Fruit fly (Drosophila melanogaster) whole organism, prepupa: Measurements from ENCODE around the gene Mp.

ENCODE experiments used
- Blimp-1 ChIP-seq: fragments of 200-800 bp; sonication (Bioruptor generic); optimal IDR thresholded peaks from 3 replicates; lab custom pipeline; 2017; ENCODE audit warnings: missing biosample characterization, missing genetic modification characterization, mild to moderate bottlenecking, moderate library complexity, missing genetic modification reagents
- CG10631 ChIP-seq: fragments of 200-800 bp; sonication (Bioruptor generic); optimal IDR thresholded peaks from 2 replicates; lab custom pipeline; 2016; ENCODE audit warnings: missing biosample characterization, missing genetic modification characterization
- CG10669 ChIP-seq: fragments of 200-800 bp; sonication (Bioruptor generic); optimal IDR thresholded peaks from 3 replicates; lab custom pipeline; 2018; ENCODE audit warnings: missing biosample characterization, mild to moderate bottlenecking, missing genetic modification characterization, moderate library complexity
- CG11902 ChIP-seq: fragments of 200-800 bp; sonication (Bioruptor generic); optimal IDR thresholded peaks from 3 replicates; lab custom pipeline; 2016; ENCODE audit warnings: missing biosample characterization, missing genetic modification characterization
- CG15336 ChIP-seq: fragments of 200-800 bp; sonication (Bioruptor generic); IDR thresholded peaks from 2 replicates; pipeline ENCODE4 v1.3.6; 2022; ENCODE audit warnings: missing biosample characterization, missing genetic modification characterization
- CG16779 ChIP-seq: fragments of 200-800 bp; sonication (Bioruptor generic); optimal IDR thresholded peaks from 3 replicates; lab custom pipeline; 2017; ENCODE audit warnings: missing biosample characterization, mild to moderate bottlenecking, missing genetic modification characterization
- CG3032 ChIP-seq: fragments of 200-800 bp; optimal IDR thresholded peaks from 2 replicates; lab custom pipeline; 2019; ENCODE audit warnings: missing biosample characterization, mild to moderate bottlenecking, missing genetic modification characterization, moderate library complexity
- CG32006 ChIP-seq: fragments of 200-800 bp; sonication (Bioruptor generic); optimal IDR thresholded peaks from 3 replicates; lab custom pipeline; 2017; ENCODE audit warnings: missing biosample characterization, mild to moderate bottlenecking, missing genetic modification characterization
- CG34406 ChIP-seq: fragments of 200-800 bp; sonication (Bioruptor generic); optimal IDR thresholded peaks from 3 replicates; lab custom pipeline; 2016; ENCODE audit warnings: missing biosample characterization, missing genetic modification characterization
- CG4318 ChIP-seq: fragments of 200-800 bp; sonication (Bioruptor generic); optimal IDR thresholded peaks from 3 replicates; lab custom pipeline; 2017; ENCODE audit warnings: missing biosample characterization, mild to moderate bottlenecking, missing genetic modification characterization
- CG6163 ChIP-seq: fragments of 200-800 bp; sonication (Bioruptor generic); IDR thresholded peaks from 3 replicates; pipeline ENCODE4 v1.3.6; 2022; ENCODE audit warnings: missing biosample characterization, missing genetic modification characterization
- CG6808 ChIP-seq: fragments of 200-800 bp; sonication (Bioruptor generic); optimal IDR thresholded peaks from 3 replicates; lab custom pipeline; 2017; ENCODE audit warnings: missing biosample characterization, missing genetic modification characterization, mild to moderate bottlenecking, moderate library complexity, missing genetic modification reagents
- CG6854 ChIP-seq: fragments of 200-800 bp; sonication (Bioruptor generic); optimal IDR thresholded peaks from 2 replicates; lab custom pipeline; 2017; ENCODE audit warnings: missing biosample characterization, mild to moderate bottlenecking, missing genetic modification characterization
- CG7368 ChIP-seq: fragments of 200-800 bp; sonication (Bioruptor generic); optimal IDR thresholded peaks from 3 replicates; lab custom pipeline; 2016; ENCODE audit warnings: missing biosample characterization, missing genetic modification characterization
- CG8119 ChIP-seq: fragments of 200-800 bp; sonication (Bioruptor generic); IDR thresholded peaks from 3 replicates; pipeline ENCODE4 v1.3.6; 2022; ENCODE audit warnings: missing biosample characterization, missing genetic modification characterization
- CG8319 ChIP-seq: fragments of 200-800 bp; sonication (Bioruptor generic); optimal IDR thresholded peaks from 3 replicates; lab custom pipeline; 2016; ENCODE audit warnings: missing biosample characterization, missing genetic modification characterization
- CG8632 ChIP-seq: fragments of 200-800 bp; sonication (Bioruptor generic); optimal IDR thresholded peaks from 3 replicates; lab custom pipeline; 2016; ENCODE audit warnings: missing biosample characterization, missing genetic modification characterization
- CG9139 ChIP-seq: fragments of 200-800 bp; sonication (Bioruptor generic); optimal IDR thresholded peaks from 3 replicates; lab custom pipeline; 2017; ENCODE audit warnings: missing biosample characterization, mild to moderate bottlenecking, missing genetic modification characterization
- Eip75B ChIP-seq: fragments of 200-800 bp; sonication (Bioruptor generic); optimal IDR thresholded peaks from 3 replicates; lab custom pipeline; 2016; ENCODE audit warnings: missing biosample characterization, missing genetic modification characterization
- Eip78C ChIP-seq: fragments of 200-800 bp; sonication (Bioruptor generic); peaks from one replicate; lab custom pipeline; 2016; ENCODE audit warnings: missing biosample characterization, missing genetic modification characterization
- Eip93F ChIP-seq: fragments of 200-800 bp; sonication (Bioruptor generic); optimal IDR thresholded peaks from 2 replicates; lab custom pipeline; 2016; ENCODE audit warnings: missing biosample characterization, mild to moderate bottlenecking, missing genetic modification characterization
- Ets21C ChIP-seq: fragments of 200-800 bp; sonication (Bioruptor generic); optimal IDR thresholded peaks from 3 replicates; lab custom pipeline; 2016; ENCODE audit warnings: missing biosample characterization, missing genetic modification characterization
- Ets96B ChIP-seq: fragments of 200-800 bp; optimal IDR thresholded peaks from 2 replicates; lab custom pipeline; 2019; ENCODE audit warnings: missing biosample characterization, mild to moderate bottlenecking, missing genetic modification characterization, moderate library complexity
- Gug ChIP-seq: fragments of 200-800 bp; sonication (Bioruptor generic); IDR thresholded peaks from 2 replicates; pipeline ENCODE4 v1.3.6; 2022; ENCODE audit warnings: missing biosample characterization, missing genetic modification characterization
- Hr38 ChIP-seq: sonication (Bioruptor generic); optimal IDR thresholded peaks from 2 replicates; lab custom pipeline; 2016; ENCODE audit warnings: missing biosample characterization, missing genetic modification characterization
- Hr39 ChIP-seq: fragments of 200-800 bp; sonication (Bioruptor generic); optimal IDR thresholded peaks from 2 replicates; lab custom pipeline; 2016; ENCODE audit warnings: missing biosample characterization, missing genetic modification characterization
- Hr4 ChIP-seq: fragments of 200-800 bp; sonication (Bioruptor generic); optimal IDR thresholded peaks from 3 replicates; lab custom pipeline; 2016; ENCODE audit warnings: missing biosample characterization, missing genetic modification characterization
- Lpt ChIP-seq: fragments of 200-800 bp; sonication (Bioruptor generic); optimal IDR thresholded peaks from 3 replicates; lab custom pipeline; 2016; ENCODE audit warnings: missing biosample characterization, missing genetic modification characterization
- Met ChIP-seq: fragments of 200-800 bp; sonication (Bioruptor generic); optimal IDR thresholded peaks from 3 replicates; lab custom pipeline; 2016; ENCODE audit warnings: missing biosample characterization, missing genetic modification characterization
- OdsH ChIP-seq: fragments of 200-800 bp; sonication (Bioruptor generic); optimal IDR thresholded peaks from 3 replicates; lab custom pipeline; 2016; ENCODE audit warnings: missing biosample characterization, missing genetic modification characterization
- Sox102F ChIP-seq: fragments of 200-800 bp; sonication (Bioruptor generic); optimal IDR thresholded peaks from 2 replicates; lab custom pipeline; 2016; ENCODE audit warnings: missing biosample characterization, mild to moderate bottlenecking, missing genetic modification characterization
- Sox14 ChIP-seq: fragments of 200-800 bp; sonication (Bioruptor generic); optimal IDR thresholded peaks from 3 replicates; lab custom pipeline; 2016; ENCODE audit warnings: missing biosample characterization, missing genetic modification characterization
- Sox15 ChIP-seq: fragments of 200-800 bp; sonication (Bioruptor generic); optimal IDR thresholded peaks from 3 replicates; lab custom pipeline; 2016; ENCODE audit warnings: missing biosample characterization, missing genetic modification characterization
- achi ChIP-seq: fragments of 200-800 bp; sonication (Bioruptor generic); optimal IDR thresholded peaks from 3 replicates; lab custom pipeline; 2016; ENCODE audit warnings: missing biosample characterization, missing genetic modification characterization
- acj6 ChIP-seq: fragments of 200-800 bp; sonication (Bioruptor generic); optimal IDR thresholded peaks from 3 replicates; lab custom pipeline; 2016; ENCODE audit warnings: missing biosample characterization, missing genetic modification characterization
- cyc ChIP-seq: fragments of 200-800 bp; sonication (Bioruptor generic); optimal IDR thresholded peaks from 3 replicates; lab custom pipeline; 2016; ENCODE audit warnings: missing biosample characterization, missing genetic modification characterization
- dsx ChIP-seq: fragments of 200-800 bp; optimal IDR thresholded peaks from 3 replicates; lab custom pipeline; 2019; ENCODE audit warnings: missing biosample characterization, mild to moderate bottlenecking, missing genetic modification characterization, moderate library complexity; ENCODE audit not compliant: poor library complexity, severe bottlenecking
- eg ChIP-seq: fragments of 200-800 bp; sonication (Bioruptor generic); IDR thresholded peaks from 3 replicates; pipeline ENCODE4 v1.3.6; 2022; ENCODE audit warnings: missing biosample characterization, missing genetic modification characterization
- esn ChIP-seq: fragments of 200-800 bp; sonication (Bioruptor generic); optimal IDR thresholded peaks from 2 replicates; lab custom pipeline; 2016; ENCODE audit warnings: missing biosample characterization, mild to moderate bottlenecking, missing genetic modification characterization, moderate library complexity
- fd59A ChIP-seq: fragments of 200-800 bp; sonication (Bioruptor generic); optimal IDR thresholded peaks from 2 replicates; lab custom pipeline; 2017; ENCODE audit warnings: missing biosample characterization, mild to moderate bottlenecking, missing genetic modification characterization, missing genetic modification reagents
- fkh ChIP-seq: fragments of 200-800 bp; sonication (Bioruptor generic); optimal IDR thresholded peaks from 3 replicates; lab custom pipeline; 2017; ENCODE audit warnings: missing biosample characterization, mild to moderate bottlenecking, missing genetic modification characterization, moderate library complexity
- lz ChIP-seq: fragments of 200-800 bp; sonication (Bioruptor generic); optimal IDR thresholded peaks from 3 replicates; lab custom pipeline; 2016; ENCODE audit warnings: missing biosample characterization, missing genetic modification characterization
- net ChIP-seq: fragments of 200-800 bp; sonication (Bioruptor generic); optimal IDR thresholded peaks from 3 replicates; lab custom pipeline; 2016; ENCODE audit warnings: missing biosample characterization, missing genetic modification characterization
- pdm3 ChIP-seq: fragments of 200-800 bp; sonication (Bioruptor generic); optimal IDR thresholded peaks from 3 replicates; lab custom pipeline; 2016; ENCODE audit warnings: missing biosample characterization, missing genetic modification characterization
- salr ChIP-seq, 2 experiments: fragments of 200-800 bp; sonication (Bioruptor generic); optimal IDR thresholded peaks; 3 replicates each; lab custom pipeline; 2016 to 2018; ENCODE audit warnings: missing biosample characterization in 2 of 2, missing genetic modification characterization in 2 of 2, mild to moderate bottlenecking in 1 of 2
- spab ChIP-seq: fragments of 200-800 bp; sonication (Bioruptor generic); optimal IDR thresholded peaks from 2 replicates; lab custom pipeline; 2017; ENCODE audit warnings: missing biosample characterization, mild to moderate bottlenecking, missing genetic modification characterization, missing genetic modification reagents
- ss ChIP-seq, 2 experiments: fragments of 200-800 bp; sonication (Bioruptor generic); optimal IDR thresholded peaks; 2 replicates in 1 of 2; 3 replicates in 1 of 2; lab custom pipeline; 2017 to 2018; ENCODE audit warnings: mild to moderate bottlenecking in 2 of 2, missing biosample characterization in 2 of 2, missing genetic modification characterization in 2 of 2, moderate library complexity in 1 of 2
- topi ChIP-seq: fragments of 200-800 bp; sonication (Bioruptor generic); optimal IDR thresholded peaks from 3 replicates; lab custom pipeline; 2016; ENCODE audit warnings: missing biosample characterization, missing genetic modification characterization

Gene Mp

DNA sequence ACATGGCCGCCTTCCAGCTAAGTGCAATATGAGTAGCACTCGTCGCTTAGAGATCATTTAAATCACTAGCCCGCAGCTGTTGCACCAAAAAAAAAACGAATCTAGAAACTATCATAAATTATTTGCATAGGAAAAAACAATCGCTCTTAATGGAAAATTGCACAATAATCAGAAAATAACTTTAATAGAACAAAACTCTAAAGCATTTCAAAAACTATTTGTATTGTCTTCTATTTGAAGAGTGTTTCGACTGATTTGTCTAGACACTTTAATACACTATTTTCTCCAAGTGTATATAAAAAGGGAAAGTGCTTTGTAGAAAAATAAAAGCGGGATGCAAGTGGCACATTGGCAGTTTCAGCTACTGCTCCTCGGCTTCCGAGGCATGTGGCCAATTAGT is 7.8 kb downstream of the Mp start:
- TF ChIP-seq CG9139 (GFP tag; lab: Kevin White, UChicago) (no peak), Gug (peak; percentile 16; the same call in 1 of the 2 replicates), CG3032 (no peak), CG10669 (no peak), CG32006 (GFP tag; lab: Kevin White, UChicago) (peak; percentile 49), lz (GFP tag; lab: Kevin White, UChicago) (no peak), topi (no peak), CG6163 (0 out of 3 replicates have a peak, but pooled peaks have one; percentile 18), CG11902 (GFP tag; lab: Kevin White, UChicago) (no peak), Hr39 (GFP tag; lab: Kevin White, UChicago) (no peak), CG8119 (GFP tag; lab: Robert Waterston, UW) (peak; percentile 19; the same call in 1 of the 3 replicates), Eip78C (GFP tag; lab: Kevin White, UChicago) (peak; percentile 79), CG15336 (0 out of 2 replicates have a peak, but pooled peaks have one; percentile 35), fd59A (GFP tag; lab: Kevin White, UChicago) (no peak), Sox102F (GFP tag; lab: Kevin White, UChicago) (no peak), dsx (GFP tag; lab: Kevin White, UChicago) (no peak), ss (GFP tag; optimal IDR thresholded peaks at IDR 0.05; lab: Kevin White, UChicago) (no peak), salr (GFP tag; optimal IDR thresholded peaks at IDR 0.05; lab: Kevin White, UChicago) (peak in 1 of 2 experiments; percentile 20), Hr38 (no peak), acj6 (peak; percentile 4), fkh (GFP tag; lab: Kevin White, UChicago) (no peak), Hr4 (GFP tag; lab: Kevin White, UChicago) (peak; percentile 45), net (GFP tag; lab: Kevin White, UChicago) (no peak), pdm3 (GFP tag; lab: Kevin White, UChicago) (no peak), OdsH (GFP tag; lab: Kevin White, UChicago) (no peak), Eip93F (no peak), eg (GFP tag; lab: Robert Waterston, UW) (no peak), spab (no peak), achi (GFP tag; lab: Kevin White, UChicago) (peak; percentile 5)

DNA sequence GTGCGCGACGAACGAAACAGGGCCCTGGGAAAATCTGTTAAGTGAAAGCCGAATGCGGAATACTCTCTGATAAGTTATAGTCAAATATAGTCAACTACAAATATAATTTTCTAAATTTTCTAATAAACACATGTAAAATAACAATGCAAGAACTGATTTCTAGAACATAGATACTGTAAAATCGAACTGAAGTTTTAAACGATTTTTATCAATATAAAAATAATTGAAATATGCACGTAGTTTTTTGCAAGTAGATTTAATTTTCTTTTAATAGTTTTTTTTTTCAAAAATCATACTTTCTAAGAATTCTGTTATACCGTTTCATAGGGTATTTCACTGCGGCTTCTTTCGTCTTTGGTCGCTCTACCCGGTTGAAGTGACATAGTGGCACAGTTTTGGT is 9.7 kb downstream of the Mp start:
- TF ChIP-seq esn (peak; percentile 23), CG3032 (peak; percentile 69), salr (GFP tag; optimal IDR thresholded peaks at IDR 0.05; lab: Kevin White, UChicago) (peak in 1 of 2 experiments; percentile 63), ss (GFP tag; optimal IDR thresholded peaks at IDR 0.05; lab: Kevin White, UChicago) (peak; percentile 34 to 61), lz (GFP tag; lab: Kevin White, UChicago) (no peak), CG7368 (no peak), Ets21C (GFP tag; lab: Kevin White, UChicago) (no peak), Lpt (peak; percentile 15), CG10631 (GFP tag; lab: Kevin White, UChicago) (peak; percentile 27), CG34406 (GFP tag; lab: Kevin White, UChicago) (peak; percentile 53), Hr38 (no peak), Ets96B (tag; lab: Kevin White, UChicago) (peak; percentile 39), CG6808 (GFP tag; lab: Kevin White, UChicago) (peak; percentile 70), cyc (GFP tag; lab: Kevin White, UChicago) (no peak), Blimp-1 (GFP tag; lab: Kevin White, UChicago) (no peak), CG8632 (GFP tag; lab: Kevin White, UChicago) (peak; percentile 23), Eip75B (peak; percentile 25), Hr4 (GFP tag; lab: Kevin White, UChicago) (peak; percentile 53), CG16779 (tag; lab: Kevin White, UChicago) (no peak), CG4318 (GFP tag; lab: Kevin White, UChicago) (peak; percentile 6), fd59A (GFP tag; lab: Kevin White, UChicago) (peak; percentile 32), CG6163 (peak; percentile 17; the same call in 1 of the 3 replicates), dsx (GFP tag; lab: Kevin White, UChicago) (peak; percentile 42), CG9139 (GFP tag; lab: Kevin White, UChicago) (peak; percentile 12), CG15336 (peak; percentile 52; the same call in 1 of the 2 replicates), acj6 (peak; percentile 48), CG8319 (GFP tag; lab: Kevin White, UChicago) (peak; percentile 0), CG32006 (GFP tag; lab: Kevin White, UChicago) (peak; percentile 65), Sox15 (GFP tag; lab: Kevin White, UChicago) (peak; percentile 5), Sox14 (peak; percentile 7), achi (GFP tag; lab: Kevin White, UChicago) (peak; percentile 64), OdsH (GFP tag; lab: Kevin White, UChicago) (peak; percentile 47), CG6854 (GFP tag; lab: Kevin White, UChicago) (no peak), Met (GFP tag; lab: Kevin White, UChicago) (peak; percentile 15)
